Fruit fly (Drosophila melanogaster) whole organism, adult: Measurements from ENCODE around the gene alpha-Cat.

Source experiments
- CG11617 ChIP-seq: fragments of 200-800 bp; sonication (Bioruptor generic); optimal IDR thresholded peaks from 2 replicates; lab custom pipeline; 2017; ENCODE audit warnings: mild to moderate bottlenecking, missing biosample characterization, missing genetic modification reagents, missing genetic modification characterization
- CG12768 ChIP-seq: fragments of 200-800 bp; sonication (Bioruptor generic); optimal IDR thresholded peaks from 2 replicates; lab custom pipeline; 2017; ENCODE audit warnings: missing biosample characterization, missing genetic modification characterization, mild to moderate bottlenecking, moderate library complexity, missing genetic modification reagents
- CG14711 ChIP-seq: fragments of 200-800 bp; sonication (Bioruptor generic); optimal IDR thresholded peaks from 2 replicates; lab custom pipeline; 2018; ENCODE audit warnings: missing biosample characterization, mild to moderate bottlenecking, missing genetic modification characterization, moderate library complexity
- CG1620 ChIP-seq: fragments of 200-800 bp; sonication (Bioruptor generic); optimal IDR thresholded peaks from 2 replicates; lab custom pipeline; 2016; ENCODE audit warnings: missing biosample characterization, missing genetic modification characterization
- CG33017 ChIP-seq: fragments of 200-800 bp; sonication (Bioruptor generic); optimal IDR thresholded peaks from 2 replicates; lab custom pipeline; 2018; ENCODE audit warnings: missing biosample characterization, mild to moderate bottlenecking, missing genetic modification characterization, moderate library complexity
- CG5204 ChIP-seq: fragments of 200-800 bp; sonication (Bioruptor generic); optimal IDR thresholded peaks from 2 replicates; lab custom pipeline; 2016; ENCODE audit warnings: missing biosample characterization, missing genetic modification characterization
- CG7045 ChIP-seq: fragments of 200-800 bp; sonication (Bioruptor generic); optimal IDR thresholded peaks from 2 replicates; lab custom pipeline; 2017; ENCODE audit warnings: missing biosample characterization, mild to moderate bottlenecking, missing genetic modification characterization
- CG7101 ChIP-seq: fragments of 200-800 bp; sonication (Bioruptor generic); optimal IDR thresholded peaks from 2 replicates; lab custom pipeline; 2018; ENCODE audit warnings: missing biosample characterization, mild to moderate bottlenecking, missing genetic modification characterization, moderate library complexity
- Clk ChIP-seq: fragments of 200-800 bp; sonication (Bioruptor generic); optimal IDR thresholded peaks from 2 replicates; lab custom pipeline; 2017; ENCODE audit warnings: missing biosample characterization, missing genetic modification characterization
- Crg-1 ChIP-seq: fragments of 200-800 bp; sonication (Bioruptor generic); optimal IDR thresholded peaks from 2 replicates; lab custom pipeline; 2016; ENCODE audit warnings: missing biosample characterization, missing genetic modification characterization
- Hr96 ChIP-seq: fragments of 200-800 bp; sonication (Bioruptor generic); optimal IDR thresholded peaks from 2 replicates; lab custom pipeline; 2016; ENCODE audit warnings: missing biosample characterization, missing genetic modification characterization
- Mnt ChIP-seq: fragments of 200-800 bp; sonication (Bioruptor generic); optimal IDR thresholded peaks from 2 replicates; lab custom pipeline; 2016; ENCODE audit warnings: missing biosample characterization, mild to moderate bottlenecking, missing genetic modification characterization
- bab1 ChIP-seq: fragments of 200-800 bp; sonication (Bioruptor generic); optimal IDR thresholded peaks from 3 replicates; lab custom pipeline; 2019; ENCODE audit warnings: missing biosample characterization, mild to moderate bottlenecking, missing genetic modification characterization, moderate library complexity
- cic ChIP-seq: fragments of 200-800 bp; sonication (Bioruptor generic); optimal IDR thresholded peaks from 2 replicates; lab custom pipeline; 2017; ENCODE audit warnings: missing biosample characterization, mild to moderate bottlenecking, missing genetic modification characterization, moderate library complexity
- cnc ChIP-seq, 2 experiments: fragments of >200 bp; optimal IDR thresholded peaks; 2 replicates each; lab custom pipeline; 2017
- kay ChIP-seq: fragments of 200-800 bp; sonication (Bioruptor generic); peaks from one replicate; lab custom pipeline; 2016; ENCODE audit warnings: missing biosample characterization, missing genetic modification characterization, borderline replicate concordance
- ovo ChIP-seq: fragments of 200-800 bp; sonication (Bioruptor generic); optimal IDR thresholded peaks from 2 replicates; lab custom pipeline; 2016; ENCODE audit warnings: missing biosample characterization, missing genetic modification characterization
- pad ChIP-seq: fragments of 200-800 bp; sonication (Bioruptor generic); optimal IDR thresholded peaks from 3 replicates; lab custom pipeline; 2017; ENCODE audit warnings: missing biosample characterization, missing genetic modification characterization, mild to moderate bottlenecking, moderate library complexity, missing genetic modification reagents
- tj ChIP-seq: fragments of 200-800 bp; sonication (Bioruptor generic); optimal IDR thresholded peaks from 3 replicates; lab custom pipeline; 2017; ENCODE audit warnings: missing biosample characterization, mild to moderate bottlenecking, missing genetic modification characterization, moderate library complexity
- toe ChIP-seq: fragments of 200-800 bp; sonication (Bioruptor generic); optimal IDR thresholded peaks from 2 replicates; lab custom pipeline; 2016; ENCODE audit warnings: missing biosample characterization, missing genetic modification characterization

The alpha-Cat gene

DNA sequence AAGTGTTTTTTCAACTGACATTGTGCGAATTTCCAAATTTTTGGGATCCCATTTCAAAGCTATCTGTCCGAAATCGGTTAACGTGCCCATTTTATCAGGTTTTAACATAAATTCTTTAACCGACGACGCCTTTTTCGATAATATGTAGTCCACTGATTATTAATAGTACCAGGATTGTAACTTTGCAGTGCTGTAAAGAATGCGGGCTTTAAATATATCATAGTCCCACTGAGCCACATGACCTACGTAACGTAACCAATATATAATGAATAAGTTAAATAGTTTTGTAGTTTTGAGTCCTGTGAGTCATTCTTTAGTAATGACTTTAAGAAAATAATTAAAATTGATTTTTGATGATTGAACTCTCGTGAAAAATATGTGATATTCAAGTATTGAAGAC lies at the start of gene alpha-Cat:
TSS of gene alpha-Cat (minus strand) at position 162 of the 400 bp plus-strand sequence.
- TF ChIP-seq CG7045 (GFP tag; lab: Kevin White, UChicago): no peak
- TF ChIP-seq Mnt (GFP tag; lab: Kevin White, UChicago): no peak
- peak; percentile 33 for TF ChIP-seq toe (GFP tag; lab: Kevin White, UChicago)
- TF ChIP-seq Crg-1: no peak
- peak; percentile 22 for TF ChIP-seq CG1620 (GFP tag; lab: Kevin White, UChicago)

DNA sequence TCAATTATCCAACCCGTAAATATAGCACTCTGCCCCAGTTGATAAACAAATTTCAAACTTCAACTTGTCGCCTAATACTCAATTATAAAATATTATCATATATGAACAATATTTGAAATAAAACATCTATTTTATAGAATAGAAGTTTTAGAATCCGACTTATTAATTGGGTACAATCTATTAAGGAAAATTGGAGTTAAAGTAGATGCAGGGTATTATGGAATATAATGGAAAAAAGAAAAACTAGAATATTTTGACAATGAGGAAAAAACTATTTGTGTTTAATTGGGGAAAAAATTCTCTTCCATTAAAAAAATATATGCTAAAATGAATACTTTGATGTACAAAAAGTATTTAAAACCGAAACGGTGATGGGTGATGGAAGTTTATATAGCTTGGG lies 8.8 kb upstream of the alpha-Cat start:
- TF ChIP-seq Crg-1 (no peak), CG33017 (tag; lab: Kevin White, UChicago) (no peak), CG12768 (GFP tag; lab: Kevin White, UChicago) (no peak), cic (no peak), CG5204 (no peak), bab1 (GFP tag; lab: Kevin White, UChicago) (no peak), CG1620 (GFP tag; lab: Kevin White, UChicago) (no peak), CG11617 (GFP tag; lab: Kevin White, UChicago) (no peak), Clk (GFP tag; lab: Kevin White, UChicago) (no peak), cnc (optimal IDR thresholded peaks at IDR 0.05; lab: Kevin White, UChicago) (no peak), CG7045 (GFP tag; lab: Kevin White, UChicago) (no peak), Mnt (GFP tag; lab: Kevin White, UChicago) (no peak), toe (GFP tag; lab: Kevin White, UChicago) (no peak), CG7101 (tag; lab: Kevin White, UChicago) (no peak)

DNA sequence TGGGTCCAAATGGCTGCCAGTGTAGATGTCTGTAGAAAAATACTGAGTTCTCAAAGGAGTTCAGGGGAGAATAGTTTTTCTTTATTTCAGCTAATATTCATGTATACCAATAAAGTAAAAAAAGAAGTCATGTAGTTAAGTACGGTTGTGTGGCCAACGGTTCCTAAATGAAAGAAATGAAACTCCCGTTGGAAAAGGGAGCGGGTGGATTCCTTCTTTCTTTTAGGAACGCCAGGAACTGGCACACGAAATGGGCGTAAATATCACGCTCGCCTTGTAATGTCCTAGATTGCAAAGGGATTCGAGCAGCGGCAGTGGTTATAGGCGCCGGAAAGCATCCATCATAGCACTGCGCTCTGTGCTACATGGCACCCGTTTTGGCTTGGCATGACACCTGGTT lies 5.5 kb upstream of the alpha-Cat start:
- TF ChIP-seq pad (no peak), CG7045 (GFP tag; lab: Kevin White, UChicago) (no peak), cnc (optimal IDR thresholded peaks at IDR 0.05; lab: Kevin White, UChicago) (no peak)

DNA sequence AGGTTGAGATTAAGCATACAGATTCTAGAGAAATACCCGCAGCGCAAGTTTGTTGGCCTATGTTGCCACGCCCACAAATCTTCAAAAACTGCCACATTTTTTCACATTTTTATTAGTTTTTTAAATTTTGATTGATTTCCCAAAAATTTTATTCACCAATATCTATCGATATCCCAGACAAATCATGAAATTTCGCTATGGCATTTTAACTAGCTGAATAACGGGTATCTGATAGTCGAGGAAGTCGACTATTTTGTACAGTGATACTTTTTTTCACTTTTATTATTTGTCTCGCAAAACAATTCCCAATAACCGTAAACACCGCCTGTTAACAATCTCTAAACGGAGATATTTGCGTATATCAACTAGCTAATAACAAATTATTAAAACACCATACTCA lies 2.2 kb upstream of the alpha-Cat start:
- TF ChIP-seq tj (no peak), kay (no peak), CG11617 (GFP tag; lab: Kevin White, UChicago) (no peak), Hr96 (GFP tag; lab: Kevin White, UChicago) (no peak), Mnt (GFP tag; lab: Kevin White, UChicago) (no peak), cic (no peak), Crg-1 (no peak), bab1 (GFP tag; lab: Kevin White, UChicago) (no peak), toe (GFP tag; lab: Kevin White, UChicago) (no peak), CG1620 (GFP tag; lab: Kevin White, UChicago) (no peak), pad (no peak), CG14711 (tag; lab: Kevin White, UChicago) (no peak), CG33017 (tag; lab: Kevin White, UChicago) (no peak), ovo (GFP tag; lab: Kevin White, UChicago) (no peak), CG7101 (tag; lab: Kevin White, UChicago) (no peak), CG7045 (GFP tag; lab: Kevin White, UChicago) (no peak), CG5204 (no peak)

DNA sequence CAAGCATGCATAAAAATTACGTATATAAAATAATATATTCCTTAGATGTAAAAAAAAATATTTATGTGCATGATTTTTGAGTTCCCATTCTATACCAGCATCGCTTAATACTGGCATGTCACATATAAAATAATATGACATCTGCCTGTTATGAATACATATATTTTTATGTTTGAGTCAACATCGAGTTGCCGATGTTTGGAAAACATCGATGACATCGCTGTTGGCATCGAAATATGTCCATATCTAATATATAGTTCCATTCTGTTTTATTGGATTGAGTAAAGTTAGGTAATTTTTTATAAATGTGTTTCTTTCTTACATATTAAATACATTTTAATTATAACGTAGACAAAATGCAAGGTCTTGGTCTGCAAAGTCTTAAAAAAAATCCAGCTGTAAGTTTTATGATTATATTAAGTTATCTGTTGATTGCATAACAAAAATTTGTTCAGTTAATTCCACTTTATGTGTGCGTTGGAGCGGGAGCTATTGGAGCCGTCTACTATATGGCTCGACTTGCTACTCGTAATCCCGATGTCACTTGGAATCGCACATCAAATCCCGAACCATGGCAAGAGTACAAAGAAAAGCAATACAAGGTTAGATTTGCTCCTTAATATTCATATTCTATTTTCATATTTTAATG lies 1.3 kb upstream of the alpha-Cat start, which contains the start of gene ND-MLRQ:
TSS of gene ND-MLRQ (plus strand) at position 248 of the 649 bp plus-strand sequence.
- TF ChIP-seq CG1620 (GFP tag; lab: Kevin White, UChicago) (no peak), Hr96 (GFP tag; lab: Kevin White, UChicago) (no peak), bab1 (GFP tag; lab: Kevin White, UChicago) (peak; percentile 33), toe (GFP tag; lab: Kevin White, UChicago) (peak; percentile 29), CG5204 (peak; percentile 9)

DNA sequence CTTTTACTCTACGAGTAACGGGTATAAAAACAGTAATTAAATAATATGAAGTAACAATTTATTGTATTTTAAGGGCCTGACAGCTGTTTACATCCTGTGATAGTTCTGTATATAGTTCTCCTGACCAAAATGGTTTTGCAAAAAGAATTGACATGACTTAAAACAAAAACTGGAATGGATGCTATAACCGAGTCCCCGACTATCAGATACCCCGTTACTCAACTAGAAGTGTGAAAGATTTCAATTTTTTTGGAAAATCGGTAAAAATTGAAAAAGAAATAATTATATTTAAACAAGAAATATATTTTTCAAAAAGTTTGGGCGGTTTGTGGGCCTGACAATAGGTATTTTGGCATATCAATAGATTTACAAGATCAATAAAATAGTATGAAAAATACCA lies 1.3 kb downstream of the alpha-Cat start:
- TF ChIP-seq bab1 (GFP tag; lab: Kevin White, UChicago) (no peak), kay (no peak), CG7045 (GFP tag; lab: Kevin White, UChicago) (no peak), CG5204 (no peak)

DNA sequence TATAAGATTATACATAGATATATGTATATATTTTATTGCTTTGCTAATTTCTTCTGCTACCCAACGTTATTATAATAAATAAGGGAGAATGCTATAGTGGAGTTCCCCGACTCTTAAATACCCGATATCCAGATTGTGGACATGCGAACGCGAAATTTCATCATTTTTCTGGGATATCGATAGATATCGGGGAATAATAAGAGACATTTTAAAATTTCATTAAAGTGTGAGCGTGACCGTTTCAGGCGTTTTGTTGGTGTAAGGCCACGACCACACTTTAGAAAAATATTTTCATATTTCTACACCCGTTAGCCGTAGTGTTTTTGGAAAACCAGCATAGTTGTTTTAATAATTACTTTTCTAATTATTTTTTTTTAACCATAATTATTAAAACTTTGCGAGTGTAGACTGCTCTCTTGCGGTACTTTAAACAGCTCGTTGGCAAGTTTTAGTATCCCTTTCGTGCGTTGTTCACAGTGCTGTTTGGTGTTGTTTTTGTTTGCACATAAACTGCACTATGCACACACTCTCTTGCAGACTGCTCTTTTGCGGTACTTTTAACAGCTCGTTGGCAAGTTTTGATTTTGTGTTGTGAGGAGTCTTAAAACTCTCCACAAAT lies 58.8 kb downstream of the alpha-Cat start:
- TF ChIP-seq Mnt (GFP tag; lab: Kevin White, UChicago) (no peak), CG7045 (GFP tag; lab: Kevin White, UChicago) (no peak), Crg-1 (no peak), CG11617 (GFP tag; lab: Kevin White, UChicago) (no peak), tj (no peak), CG1620 (GFP tag; lab: Kevin White, UChicago) (no peak), kay (no peak), Clk (GFP tag; lab: Kevin White, UChicago) (no peak), CG5204 (no peak), CG7101 (tag; lab: Kevin White, UChicago) (no peak), pad (no peak), cnc (optimal IDR thresholded peaks at IDR 0.05; lab: Kevin White, UChicago) (no peak), CG14711 (tag; lab: Kevin White, UChicago) (no peak)
